Fruit fly (Drosophila melanogaster) whole organism, embryonic: Measurements from ENCODE around the gene slpr.

Experiments
- B-H2 ChIP-seq: fragments of 200-800 bp; sonication (Bioruptor generic); optimal IDR thresholded peaks from 2 replicates; lab custom pipeline; 2018; ENCODE audit warnings: missing biosample characterization, mild to moderate bottlenecking, missing genetic modification characterization
- CG10267 ChIP-seq: fragments of 200-800 bp; sonication (Bioruptor generic); optimal IDR thresholded peaks from 2 replicates; lab custom pipeline; 2018; ENCODE audit warnings: missing biosample characterization, mild to moderate bottlenecking, missing genetic modification characterization, moderate library complexity
- CG13287 ChIP-seq: fragments of 200-800 bp; sonication (Bioruptor generic); IDR thresholded peaks from 2 replicates; pipeline ENCODE4 v1.3.6; 2022; ENCODE audit warnings: missing biosample characterization, missing genetic modification characterization; ENCODE audit not compliant: partially characterized antibody
- CG13624 ChIP-seq: fragments of 200-800 bp; sonication (Bioruptor generic); optimal IDR thresholded peaks from 2 replicates; lab custom pipeline; 2016; ENCODE audit warnings: missing biosample characterization, missing genetic modification characterization
- CG14710 ChIP-seq: fragments of 200-800 bp; sonication (Bioruptor generic); optimal IDR thresholded peaks from 3 replicates; lab custom pipeline; 2019; ENCODE audit warnings: missing biosample characterization, mild to moderate bottlenecking, missing genetic modification characterization, moderate library complexity
- CG14860 ChIP-seq: fragments of 200-800 bp; sonication (Bioruptor generic); IDR thresholded peaks from 3 replicates; pipeline ENCODE4 v1.3.6; 2022; ENCODE audit warnings: missing biosample characterization, missing genetic modification characterization; ENCODE audit not compliant: partially characterized antibody
- CG14965 ChIP-seq: fragments of 200-800 bp; sonication (Bioruptor generic); optimal IDR thresholded peaks from 2 replicates; lab custom pipeline; 2016; ENCODE audit warnings: missing biosample characterization, missing genetic modification characterization, borderline replicate concordance
- CG15514 ChIP-seq: fragments of 200-800 bp; sonication (Bioruptor generic); optimal IDR thresholded peaks from 3 replicates; lab custom pipeline; 2017; ENCODE audit warnings: missing biosample characterization, missing genetic modification characterization, mild to moderate bottlenecking, moderate library complexity, missing genetic modification reagents
- CG1647 ChIP-seq: fragments of 200-800 bp; sonication (Bioruptor generic); optimal IDR thresholded peaks from 3 replicates; lab custom pipeline; 2016; ENCODE audit warnings: missing biosample characterization, missing genetic modification characterization
- CG17359 ChIP-seq: fragments of 200-800 bp; sonication (Bioruptor generic); optimal IDR thresholded peaks from 3 replicates; lab custom pipeline; 2018; ENCODE audit warnings: missing biosample characterization, mild to moderate bottlenecking, missing genetic modification characterization, moderate library complexity
- CG18011 ChIP-seq: fragments of 200-800 bp; sonication (Bioruptor generic); optimal IDR thresholded peaks from 2 replicates; lab custom pipeline; 2017; ENCODE audit warnings: missing biosample characterization, missing genetic modification characterization, mild to moderate bottlenecking, moderate library complexity, missing genotype
- CG2120 ChIP-seq: fragments of 200-800 bp; sonication (Bioruptor generic); optimal IDR thresholded peaks from 3 replicates; lab custom pipeline; 2016; ENCODE audit warnings: missing biosample characterization, missing genetic modification characterization
- CG2202 ChIP-seq: fragments of 200-800 bp; sonication (Bioruptor generic); optimal IDR thresholded peaks from 2 replicates; lab custom pipeline; 2018; ENCODE audit warnings: missing biosample characterization, mild to moderate bottlenecking, missing genetic modification characterization
- CG3281 ChIP-seq: fragments of 200-800 bp; sonication (Bioruptor generic); optimal IDR thresholded peaks from 3 replicates; lab custom pipeline; 2017; ENCODE audit warnings: missing biosample characterization, mild to moderate bottlenecking, missing genetic modification characterization
- CG3847 ChIP-seq: fragments of 200-800 bp; sonication (Bioruptor generic); IDR thresholded peaks from 2 replicates; pipeline ENCODE4 v1.3.6; 2022; ENCODE audit warnings: missing biosample characterization, missing genetic modification characterization
- CG5953 ChIP-seq: fragments of 200-800 bp; sonication (Bioruptor generic); IDR thresholded peaks from 2 replicates; pipeline ENCODE4 v1.3.6; 2022; ENCODE audit warnings: missing biosample characterization, missing genetic modification characterization
- CG8478 ChIP-seq: fragments of >200 bp; optimal IDR thresholded peaks from 2 replicates; lab custom pipeline; 2018
- CTCF ChIP-seq: fragments of 200-800 bp; sonication (Bioruptor generic); optimal IDR thresholded peaks from 2 replicates; lab custom pipeline; 2017; ENCODE audit warnings: missing biosample characterization, mild to moderate bottlenecking, missing genetic modification characterization, moderate library complexity
- CoRest ChIP-seq: fragments of 200-800 bp; sonication (Bioruptor generic); optimal IDR thresholded peaks from 3 replicates; lab custom pipeline; 2018; ENCODE audit warnings: missing biosample characterization, mild to moderate bottlenecking, missing genetic modification characterization, moderate library complexity
- Dp ChIP-seq: fragments of 200-800 bp; sonication (Bioruptor generic); optimal IDR thresholded peaks from 2 replicates; lab custom pipeline; 2018; ENCODE audit warnings: missing biosample characterization, mild to moderate bottlenecking, missing genetic modification characterization, moderate library complexity
- Dref ChIP-seq: fragments of 200-800 bp; sonication (Bioruptor generic); IDR thresholded peaks from 2 replicates; pipeline ENCODE4 v1.3.6; 2022; ENCODE audit warnings: missing biosample characterization, missing genetic modification characterization
- E2f2 ChIP-seq: fragments of 200-800 bp; sonication (Bioruptor generic); IDR thresholded peaks from 2 replicates; pipeline ENCODE4 v1.3.6; 2022; ENCODE audit warnings: missing biosample characterization, missing genetic modification characterization
- HmgZ ChIP-seq: fragments of 200-800 bp; sonication (Bioruptor generic); optimal IDR thresholded peaks from 2 replicates; lab custom pipeline; 2018; ENCODE audit warnings: missing biosample characterization, mild to moderate bottlenecking, missing genetic modification characterization
- Kr ChIP-seq: fragments of 200-800 bp; sonication (Bioruptor generic); optimal IDR thresholded peaks from 2 replicates; lab custom pipeline; 2017; ENCODE audit warnings: missing biosample characterization, mild to moderate bottlenecking, missing genetic modification characterization
- MBD-R2 ChIP-seq: fragments of 200-800 bp; sonication (Bioruptor generic); IDR thresholded peaks from 2 replicates; pipeline ENCODE4 v1.3.6; 2022; ENCODE audit warnings: missing biosample characterization, missing genetic modification characterization
- MESR4 ChIP-seq: fragments of 200-800 bp; sonication (Bioruptor generic); optimal IDR thresholded peaks from 2 replicates; lab custom pipeline; 2018; ENCODE audit warnings: missing biosample characterization, mild to moderate bottlenecking, missing genetic modification characterization, moderate library complexity
- Med ChIP-seq: fragments of 200-800 bp; sonication (Bioruptor generic); peaks from one replicate; lab custom pipeline; 2016; ENCODE audit warnings: missing biosample characterization, missing genetic modification characterization, mild to moderate bottlenecking, inconsistent platforms, moderate library complexity
- Myb ChIP-seq: fragments of 200-800 bp; sonication (Bioruptor generic); optimal IDR thresholded peaks from 2 replicates; lab custom pipeline; 2016; ENCODE audit warnings: missing biosample characterization, missing genetic modification characterization
- Pdp1 ChIP-seq, 2 experiments: fragments of 200-800 bp; sonication (Bioruptor generic); optimal IDR thresholded peaks; 3 replicates each; lab custom pipeline; 2016; ENCODE audit warnings: missing biosample characterization in 2 of 2, missing genetic modification characterization in 2 of 2, mild to moderate bottlenecking in 1 of 2, moderate library complexity in 1 of 2
- Sin3A ChIP-seq: fragments of >200 bp; optimal IDR thresholded peaks from 2 replicates; lab custom pipeline; 2018
- Sox100B ChIP-seq: fragments of 200-800 bp; sonication (Bioruptor generic); optimal IDR thresholded peaks from 3 replicates; lab custom pipeline; 2018; ENCODE audit warnings: missing biosample characterization, mild to moderate bottlenecking, missing genetic modification characterization
- TFAM ChIP-seq: fragments of 200-800 bp; sonication (Bioruptor generic); optimal IDR thresholded peaks from 2 replicates; lab custom pipeline; 2017; ENCODE audit warnings: missing biosample characterization, missing genetic modification characterization, inconsistent platforms
- bbx ChIP-seq: fragments of 200-800 bp; sonication (Bioruptor generic); IDR thresholded peaks from 2 replicates; pipeline ENCODE4 v1.3.6; 2022; ENCODE audit warnings: missing biosample characterization, missing genetic modification characterization; ENCODE audit not compliant: partially characterized antibody
- cas ChIP-seq: fragments of 200-800 bp; sonication (Bioruptor generic); IDR thresholded peaks from 2 replicates; pipeline ENCODE4 v1.3.6; 2022; ENCODE audit warnings: missing biosample characterization, missing genetic modification characterization
- cg ChIP-seq: fragments of 200-800 bp; sonication (Bioruptor generic); optimal IDR thresholded peaks from 3 replicates; lab custom pipeline; 2019; ENCODE audit warnings: missing biosample characterization, mild to moderate bottlenecking, missing genetic modification characterization, moderate library complexity
- ci ChIP-seq: fragments of 200-800 bp; sonication (Bioruptor generic); IDR thresholded peaks from 3 replicates; pipeline ENCODE4 v1.3.6; 2022; ENCODE audit warnings: missing biosample characterization, missing genetic modification characterization
- crol ChIP-seq: fragments of 200-800 bp; sonication (Bioruptor generic); IDR thresholded peaks from 2 replicates; pipeline ENCODE4 v1.3.6; 2022; ENCODE audit warnings: missing biosample characterization, missing genetic modification characterization
- crp ChIP-seq, 2 experiments: fragments of 200-800 bp; sonication (Bioruptor generic); optimal IDR thresholded peaks; 2 replicates in 1 of 2; 3 replicates in 1 of 2; lab custom pipeline; 2017; ENCODE audit warnings: missing biosample characterization in 2 of 2, missing genetic modification characterization in 2 of 2, mild to moderate bottlenecking in 1 of 2, moderate library complexity in 1 of 2
- dan ChIP-seq: fragments of 200-800 bp; sonication (Bioruptor generic); IDR thresholded peaks from 2 replicates; pipeline ENCODE4 v1.3.6; 2022; ENCODE audit warnings: missing biosample characterization, missing genetic modification characterization
- fru ChIP-seq: fragments of >200 bp; optimal IDR thresholded peaks from 2 replicates; lab custom pipeline; 2017
- insv ChIP-seq, 2 experiments: fragments of 200-800 bp; sonication (Bioruptor generic); optimal IDR thresholded peaks; 3 replicates each; lab custom pipeline; 2016 to 2018; ENCODE audit warnings: missing biosample characterization in 2 of 2, missing genetic modification characterization in 2 of 2
- klu ChIP-seq: fragments of 200-800 bp; sonication (Bioruptor generic); IDR thresholded peaks from 2 replicates; pipeline ENCODE4 v1.3.6; 2022; ENCODE audit warnings: missing biosample characterization, missing genetic modification characterization
- luna ChIP-seq: fragments of 200-800 bp; sonication (Bioruptor generic); optimal IDR thresholded peaks from 2 replicates; lab custom pipeline; 2016; ENCODE audit warnings: missing biosample characterization, missing genetic modification characterization
- pan ChIP-seq, 4 experiments: fragments of >200 bp in 3 of 4; fragments of 200-800 bp in 1 of 4; sonication (Bioruptor generic) in 1 of 4; optimal IDR thresholded peaks in 3 of 4; IDR thresholded peaks in 1 of 4; 2 replicates each; pipeline versions ENCODE4 v1.3.6 to Lab custom; 2017 to 2022; ENCODE audit warnings: missing biosample characterization in 2 of 4, missing genetic modification characterization in 2 of 4, mixed read lengths in 1 of 4
- pzg ChIP-seq: fragments of 200-800 bp; sonication (Bioruptor generic); optimal IDR thresholded peaks from 3 replicates; lab custom pipeline; 2018; ENCODE audit warnings: missing biosample characterization, mild to moderate bottlenecking, missing genetic modification characterization, moderate library complexity
- sc ChIP-seq, 3 experiments: fragments of >200 bp in 2 of 3; fragments of 200-800 bp in 1 of 3; sonication (Bioruptor generic) in 1 of 3; optimal IDR thresholded peaks; 2 replicates in 2 of 3; 3 replicates in 1 of 3; lab custom pipeline; 2017; ENCODE audit warnings: mild to moderate bottlenecking in 1 of 3, missing biosample characterization in 1 of 3, missing genetic modification characterization in 1 of 3, missing genetic modification reagents in 1 of 3
- sob ChIP-seq: fragments of 200-800 bp; sonication (Bioruptor generic); IDR thresholded peaks from 2 replicates; pipeline ENCODE4 v1.3.6; 2022; ENCODE audit warnings: missing biosample characterization, missing genetic modification characterization
- unc-4 ChIP-seq: fragments of 200-800 bp; sonication (Bioruptor generic); IDR thresholded peaks from 2 replicates; pipeline ENCODE4 v1.3.6; 2022; ENCODE audit warnings: missing biosample characterization, missing genetic modification characterization; ENCODE audit not compliant: partially characterized antibody
- vnd ChIP-seq: fragments of 200-800 bp; sonication (Bioruptor generic); IDR thresholded peaks from 3 replicates; pipeline ENCODE4 v1.3.6; 2022; ENCODE audit warnings: missing biosample characterization, missing genetic modification characterization; ENCODE audit not compliant: partially characterized antibody
- z ChIP-seq: fragments of 200-800 bp; sonication (Bioruptor generic); IDR thresholded peaks from 3 replicates; pipeline ENCODE4 v1.3.6; 2022; ENCODE audit warnings: missing biosample characterization, missing genetic modification characterization

The slpr gene

dm6 chrX:8152718-8153117, 24.3 kb downstream of the slpr start, which contains the start of gene CG18262:
Gene CG18262 (plus strand): TSS chrX:8152948.
- TF ChIP-seq Dref (GFP tag; lab: Robert Waterston, UW) = peak; percentile 47
- peak; percentile 8 for TF ChIP-seq CoRest
- TF ChIP-seq luna = no peak
- TF ChIP-seq E2f2 (GFP tag; lab: Robert Waterston, UW) = peak; percentile 89
- no peak for TF ChIP-seq TFAM
- TF ChIP-seq CG2120 = peak; percentile 27
- 0 out of 2 replicates have a peak, but pooled peaks have one; percentile 19 for TF ChIP-seq unc-4
- 0 out of 3 replicates have a peak, but pooled peaks have one; percentile 26 for TF ChIP-seq ci (GFP tag; lab: Robert Waterston, UW)
- peak; percentile 8; the same call in 1 of the 2 replicates for TF ChIP-seq CG13287 (GFP tag; lab: Robert Waterston, UW)
- peak; percentile 6 for TF ChIP-seq cg
- peak; percentile 12 for TF ChIP-seq HmgZ
- peak; percentile 83 for TF ChIP-seq Dp (GFP tag; lab: Kevin White, UChicago)
- TF ChIP-seq Med (GFP tag; lab: Kevin White, UChicago) = peak; percentile 78
- peak; percentile 39 for TF ChIP-seq MESR4 (GFP tag; lab: Kevin White, UChicago)
- no peak for TF ChIP-seq Sox100B (GFP tag; lab: Kevin White, UChicago)
- peak; percentile 14 for TF ChIP-seq B-H2 (GFP tag; lab: Kevin White, UChicago)
- peak; percentile 33 for TF ChIP-seq Myb
- TF ChIP-seq sob (GFP tag; lab: Robert Waterston, UW) = 0 out of 2 replicates have a peak, but pooled peaks have one; percentile 16
- no peak for TF ChIP-seq vnd (GFP tag; lab: Robert Waterston, UW)
- peak; percentile 21 for TF ChIP-seq CG13624 (GFP tag; lab: Kevin White, UChicago)
- TF ChIP-seq dan (GFP tag; lab: Robert Waterston, UW) = no peak
- TF ChIP-seq CG10267 (tag; lab: Kevin White, UChicago) = peak; percentile 84
- no peak for TF ChIP-seq Sin3A (lab: Kevin White, UChicago)
- no peak for TF ChIP-seq pan (optimal IDR thresholded peaks at IDR 0.05; lab: Kevin White, UChicago)
- no peak for TF ChIP-seq pan (GFP tag; optimal IDR thresholded peaks at IDR 0.05 in 1 of 2, IDR thresholded peaks at IDR 0.05 in 1 of 2)
- TF ChIP-seq pzg = peak; percentile 49
- TF ChIP-seq crol (GFP tag; lab: Robert Waterston, UW) = peak; percentile 83
- TF ChIP-seq CG5953 = no peak
- peak; percentile 23 to 87 for TF ChIP-seq crp (GFP tag; optimal IDR thresholded peaks at IDR 0.05; lab: Kevin White, UChicago)
- TF ChIP-seq CG15514 (GFP tag; lab: Kevin White, UChicago) = peak; percentile 72
- TF ChIP-seq CG14860 (GFP tag; lab: Robert Waterston, UW) = no peak
- peak; percentile 28; the same call in 1 of the 2 replicates for TF ChIP-seq CG3847 (GFP tag; lab: Robert Waterston, UW)
- TF ChIP-seq CTCF (GFP tag; lab: Kevin White, UChicago) = peak; percentile 23
- TF ChIP-seq MBD-R2 (GFP tag; lab: Robert Waterston, UW) = peak; percentile 96

dm6 chrX:8152077-8152476, 24.9 kb downstream of the slpr start, which contains the start of gene Gbeta5:
Gene Gbeta5 (minus strand): TSS chrX:8152275.
- TF ChIP-seq cas (no peak), Dref (GFP tag; lab: Robert Waterston, UW) (peak; percentile 49), CG3281 (GFP tag; lab: Kevin White, UChicago) (no peak), fru (lab: Kevin White, UChicago) (no peak), CG14965 (GFP tag; lab: Kevin White, UChicago) (no peak), crol (GFP tag; lab: Robert Waterston, UW) (no peak), Kr (GFP tag; lab: Kevin White, UChicago) (no peak), CG1647 (GFP tag; lab: Kevin White, UChicago) (no peak), klu (GFP tag; lab: Robert Waterston, UW) (no peak), CG2202 (tag; lab: Kevin White, UChicago) (no peak), insv (GFP tag; optimal IDR thresholded peaks at IDR 0.05; lab: Kevin White, UChicago) (peak in 1 of 2 experiments; percentile 83), MESR4 (GFP tag; lab: Kevin White, UChicago) (peak; percentile 66), bbx (GFP tag; lab: Robert Waterston, UW) (peak; percentile 14; the same call in 1 of the 2 replicates), Sox100B (GFP tag; lab: Kevin White, UChicago) (no peak), Pdp1 (GFP tag; optimal IDR thresholded peaks at IDR 0.05; lab: Kevin White, UChicago) (no peak), CG8478 (lab: Kevin White, UChicago) (no peak), sc (optimal IDR thresholded peaks at IDR 0.05; lab: Kevin White, UChicago) (no peak), sc (GFP tag; optimal IDR thresholded peaks at IDR 0.05; lab: Kevin White, UChicago) (no peak), z (GFP tag; lab: Robert Waterston, UW) (no peak), Sin3A (lab: Kevin White, UChicago) (no peak), CG18011 (GFP tag; lab: Kevin White, UChicago) (no peak), MBD-R2 (GFP tag; lab: Robert Waterston, UW) (0 out of 2 replicates have a peak, but pooled peaks have one; percentile 8), CG17359 (no peak), CG14710 (tag; lab: Kevin White, UChicago) (peak; percentile 17)
